Fruit fly (Drosophila melanogaster) whole organism, embryonic: Measurements from ENCODE around the gene CG33267.

Experiments
- Atf3 ChIP-seq: fragments of 200-800 bp; sonication (Bioruptor generic); optimal IDR thresholded peaks from 3 replicates; lab custom pipeline; 2016; ENCODE audit warnings: missing biosample characterization, missing genetic modification characterization
- CG10431 ChIP-seq: fragments of 200-800 bp; sonication (Bioruptor generic); optimal IDR thresholded peaks from 3 replicates; lab custom pipeline; 2018; ENCODE audit warnings: missing biosample characterization, mild to moderate bottlenecking, missing genetic modification characterization
- CG10565 ChIP-seq: fragments of 200-800 bp; sonication (Bioruptor generic); optimal IDR thresholded peaks from 3 replicates; lab custom pipeline; 2016; ENCODE audit warnings: missing biosample characterization, mild to moderate bottlenecking, missing genetic modification characterization
- CG10654 ChIP-seq: fragments of 200-800 bp; sonication (Bioruptor generic); optimal IDR thresholded peaks from 2 replicates; lab custom pipeline; 2016; ENCODE audit warnings: missing biosample characterization, missing genetic modification characterization
- CG11398 ChIP-seq: fragments of 200-800 bp; sonication (Bioruptor generic); optimal IDR thresholded peaks from 2 replicates; lab custom pipeline; 2016; ENCODE audit warnings: missing biosample characterization, missing genetic modification characterization
- CG12104 ChIP-seq: fragments of 200-800 bp; sonication (Bioruptor generic); optimal IDR thresholded peaks from 3 replicates; lab custom pipeline; 2016; ENCODE audit warnings: missing biosample characterization, missing genetic modification characterization
- CG14965 ChIP-seq: fragments of 200-800 bp; sonication (Bioruptor generic); optimal IDR thresholded peaks from 2 replicates; lab custom pipeline; 2016; ENCODE audit warnings: missing biosample characterization, missing genetic modification characterization, borderline replicate concordance
- CG16863 ChIP-seq: fragments of 200-800 bp; sonication (Bioruptor generic); optimal IDR thresholded peaks from 3 replicates; lab custom pipeline; 2016; ENCODE audit warnings: missing biosample characterization, missing genetic modification characterization
- CG34422 ChIP-seq: fragments of 200-800 bp; sonication (Bioruptor generic); IDR thresholded peaks from 3 replicates; pipeline ENCODE4 v1.3.6; 2022; ENCODE audit warnings: missing biosample characterization, missing genetic modification characterization
- CG4360 ChIP-seq: fragments of 200-800 bp; sonication (Bioruptor generic); IDR thresholded peaks from 2 replicates; pipeline ENCODE4 v1.3.6; 2022; ENCODE audit warnings: missing biosample characterization, missing genetic modification characterization
- CG4617 ChIP-seq: fragments of 200-800 bp; sonication (Bioruptor generic); optimal IDR thresholded peaks from 3 replicates; lab custom pipeline; 2016; ENCODE audit warnings: missing biosample characterization, missing genetic modification characterization, borderline replicate concordance
- CG6683 ChIP-seq: fragments of 200-800 bp; sonication (Bioruptor generic); optimal IDR thresholded peaks from 2 replicates; lab custom pipeline; 2017; ENCODE audit warnings: missing biosample characterization, mild to moderate bottlenecking, missing genetic modification characterization, missing genetic modification reagents
- CG6765 ChIP-seq: fragments of 200-800 bp; sonication (Bioruptor generic); optimal IDR thresholded peaks from 3 replicates; lab custom pipeline; 2017; ENCODE audit warnings: missing biosample characterization, mild to moderate bottlenecking, missing genetic modification characterization
- CG7271 ChIP-seq: fragments of 200-800 bp; sonication (Bioruptor generic); optimal IDR thresholded peaks from 2 replicates; lab custom pipeline; 2018; ENCODE audit warnings: missing biosample characterization, mild to moderate bottlenecking, missing genetic modification characterization, moderate library complexity
- CG7357 ChIP-seq: fragments of 200-800 bp; sonication (Bioruptor generic); IDR thresholded peaks from 3 replicates; pipeline ENCODE4 v1.3.6; 2022; ENCODE audit warnings: missing biosample characterization, missing genetic modification characterization
- CG8765 ChIP-seq: fragments of 200-800 bp; sonication (Bioruptor generic); IDR thresholded peaks from 2 replicates; pipeline ENCODE4 v1.3.6; 2022; ENCODE audit warnings: missing biosample characterization, missing genetic modification characterization
- CG8924 ChIP-seq: fragments of 200-800 bp; optimal IDR thresholded peaks from 3 replicates; lab custom pipeline; 2019; ENCODE audit warnings: missing biosample characterization, mild to moderate bottlenecking, missing genetic modification characterization, moderate library complexity
- Dip3 ChIP-seq: fragments of 200-800 bp; sonication (Bioruptor generic); optimal IDR thresholded peaks from 3 replicates; lab custom pipeline; 2016; ENCODE audit warnings: missing biosample characterization, missing genetic modification characterization
- Doc2 ChIP-seq: fragments of 200-800 bp; sonication (Bioruptor generic); IDR thresholded peaks from 2 replicates; pipeline ENCODE4 v1.3.6; 2022; ENCODE audit warnings: missing biosample characterization, missing genetic modification characterization
- Ets97D ChIP-seq: fragments of 200-800 bp; sonication (Bioruptor generic); optimal IDR thresholded peaks from 3 replicates; lab custom pipeline; 2016; ENCODE audit warnings: missing biosample characterization, missing genetic modification characterization
- Fer3 ChIP-seq: fragments of 200-800 bp; sonication (Bioruptor generic); optimal IDR thresholded peaks from 2 replicates; lab custom pipeline; 2018; ENCODE audit warnings: missing biosample characterization, mild to moderate bottlenecking, missing genetic modification characterization, moderate library complexity
- HLH4C ChIP-seq: fragments of 200-800 bp; sonication (Bioruptor generic); IDR thresholded peaks from 3 replicates; pipeline ENCODE4 v1.3.6; 2022; ENCODE audit warnings: missing biosample characterization, missing genetic modification characterization; ENCODE audit not compliant: partially characterized antibody
- NfI ChIP-seq: fragments of 200-800 bp; sonication (Bioruptor generic); optimal IDR thresholded peaks from 3 replicates; lab custom pipeline; 2018; ENCODE audit warnings: missing biosample characterization, mild to moderate bottlenecking, missing genetic modification characterization, moderate library complexity
- PHDP ChIP-seq: fragments of 200-800 bp; sonication (Bioruptor generic); optimal IDR thresholded peaks from 3 replicates; lab custom pipeline; 2018; ENCODE audit warnings: missing biosample characterization, mild to moderate bottlenecking, missing genetic modification characterization, moderate library complexity
- YL-1 ChIP-seq: fragments of 200-800 bp; sonication (Bioruptor generic); optimal IDR thresholded peaks from 3 replicates; lab custom pipeline; 2017; ENCODE audit warnings: missing biosample characterization, mild to moderate bottlenecking, missing genetic modification characterization
- aop ChIP-seq: fragments of 200-800 bp; sonication (Bioruptor generic); IDR thresholded peaks from 2 replicates; pipeline ENCODE4 v1.3.6; 2022; ENCODE audit warnings: missing biosample characterization, missing genetic modification characterization
- bbx ChIP-seq: fragments of 200-800 bp; sonication (Bioruptor generic); IDR thresholded peaks from 2 replicates; pipeline ENCODE4 v1.3.6; 2022; ENCODE audit warnings: missing biosample characterization, missing genetic modification characterization; ENCODE audit not compliant: partially characterized antibody
- bsh ChIP-seq, 2 experiments: fragments of 200-800 bp; sonication (Bioruptor generic); optimal IDR thresholded peaks; 2 replicates each; lab custom pipeline; 2017 to 2018; ENCODE audit warnings: mild to moderate bottlenecking in 2 of 2, missing biosample characterization in 2 of 2, missing genetic modification characterization in 2 of 2, moderate library complexity in 1 of 2
- cato ChIP-seq: fragments of 200-800 bp; sonication (Bioruptor generic); optimal IDR thresholded peaks from 2 replicates; lab custom pipeline; 2016; ENCODE audit warnings: missing biosample characterization, missing genetic modification characterization, borderline replicate concordance
- crc ChIP-seq: fragments of 200-800 bp; sonication (Bioruptor generic); optimal IDR thresholded peaks from 2 replicates; lab custom pipeline; 2016; ENCODE audit warnings: missing biosample characterization, missing genetic modification characterization
- ems ChIP-seq: fragments of 200-800 bp; sonication (Bioruptor generic); optimal IDR thresholded peaks from 3 replicates; lab custom pipeline; 2016; ENCODE audit warnings: missing biosample characterization, missing genetic modification characterization
- eve ChIP-seq, 2 experiments: fragments of >200 bp; optimal IDR thresholded peaks; 2 replicates each; lab custom pipeline; 2017; ENCODE audit warnings: missing biosample characterization in 2 of 2, missing genetic modification characterization in 2 of 2
- gce ChIP-seq: fragments of 200-800 bp; sonication (Bioruptor generic); IDR thresholded peaks from 3 replicates; pipeline ENCODE4 v1.3.6; 2022; ENCODE audit warnings: missing biosample characterization, missing genetic modification characterization
- gcm2 ChIP-seq: fragments of 200-800 bp; sonication (Bioruptor generic); optimal IDR thresholded peaks from 2 replicates; lab custom pipeline; 2016; ENCODE audit warnings: missing biosample characterization, missing genetic modification characterization
- gsb ChIP-seq: fragments of 200-800 bp; sonication (Bioruptor generic); IDR thresholded peaks from 2 replicates; pipeline ENCODE4 v1.3.6; 2022; ENCODE audit warnings: missing biosample characterization, missing genetic modification characterization
- hb ChIP-seq: fragments of 200-800 bp; sonication (Bioruptor generic); IDR thresholded peaks from 3 replicates; pipeline ENCODE4 v1.3.6; 2022; ENCODE audit warnings: missing biosample characterization, missing genetic modification characterization; ENCODE audit not compliant: partially characterized antibody
- hkb ChIP-seq, 2 experiments: fragments of 200-800 bp in 1 of 2; fragments of >200 bp in 1 of 2; sonication (Bioruptor generic) in 1 of 2; IDR thresholded peaks in 1 of 2; optimal IDR thresholded peaks in 1 of 2; 2 replicates each; pipeline versions ENCODE4 v1.3.6 to Lab custom; 2017 to 2022; ENCODE audit warnings: missing biosample characterization in 1 of 2, missing genetic modification characterization in 1 of 2
- ken ChIP-seq: fragments of 200-800 bp; sonication (Bioruptor generic); IDR thresholded peaks from 3 replicates; pipeline ENCODE4 v1.3.6; 2022; ENCODE audit warnings: missing biosample characterization, missing genetic modification characterization
- mirr ChIP-seq: fragments of 200-800 bp; sonication (Bioruptor generic); optimal IDR thresholded peaks from 3 replicates; lab custom pipeline; 2018; ENCODE audit warnings: missing biosample characterization, mild to moderate bottlenecking, missing genetic modification characterization
- nerfin-1 ChIP-seq: fragments of 200-800 bp; sonication (Bioruptor generic); optimal IDR thresholded peaks from 3 replicates; lab custom pipeline; 2019; ENCODE audit warnings: missing biosample characterization, mild to moderate bottlenecking, missing genetic modification characterization, moderate library complexity
- otp ChIP-seq: fragments of 200-800 bp; sonication (Bioruptor generic); IDR thresholded peaks from 3 replicates; pipeline ENCODE4, ENCODE4 v1.3.6; 2022; ENCODE audit warnings: missing biosample characterization, missing genetic modification characterization
- phol ChIP-seq: fragments of 200-800 bp; sonication (Bioruptor generic); optimal IDR thresholded peaks from 3 replicates; lab custom pipeline; 2018; ENCODE audit warnings: missing biosample characterization, mild to moderate bottlenecking, missing genetic modification characterization, moderate library complexity
- pros ChIP-seq: fragments of 200-800 bp; sonication (Bioruptor generic); optimal IDR thresholded peaks from 3 replicates; lab custom pipeline; 2019; ENCODE audit warnings: missing biosample characterization, mild to moderate bottlenecking, missing genetic modification characterization, moderate library complexity
- salm ChIP-seq: fragments of 200-800 bp; sonication (Bioruptor generic); optimal IDR thresholded peaks from 2 replicates; lab custom pipeline; 2018; ENCODE audit warnings: missing biosample characterization, mild to moderate bottlenecking, missing genetic modification characterization
- sc ChIP-seq, 3 experiments: fragments of >200 bp in 2 of 3; fragments of 200-800 bp in 1 of 3; sonication (Bioruptor generic) in 1 of 3; optimal IDR thresholded peaks; 2 replicates in 2 of 3; 3 replicates in 1 of 3; lab custom pipeline; 2017; ENCODE audit warnings: mild to moderate bottlenecking in 1 of 3, missing biosample characterization in 1 of 3, missing genetic modification characterization in 1 of 3, missing genetic modification reagents in 1 of 3
- sens ChIP-seq: fragments of 200-800 bp; sonication (Bioruptor generic); peaks from one replicate; lab custom pipeline; 2016; ENCODE audit warnings: missing biosample characterization, missing genetic modification characterization
- usp ChIP-seq: fragments of >200 bp; optimal IDR thresholded peaks from 2 replicates; lab custom pipeline; 2017; ENCODE audit warnings: missing biosample characterization, missing genetic modification characterization
- wor ChIP-seq: fragments of 200-800 bp; sonication (Bioruptor generic); IDR thresholded peaks from 2 replicates; pipeline ENCODE4 v1.3.6; 2022; ENCODE audit warnings: missing biosample characterization, missing genetic modification characterization

The CG33267 gene

dm6 chr3L:11561946-11562760 is 2.1 kb upstream of the CG33267 start, which contains the start of the genes CG7394 and Mob2 (continued):
- TF ChIP-seq CG7271 (tag; lab: Kevin White, UChicago) (peak; percentile 68), otp (GFP tag; lab: Robert Waterston, UW) (peak; percentile 79; the same call in 2 of the 3 replicates), CG16863 (GFP tag; lab: Kevin White, UChicago) (peak; percentile 73), CG6765 (GFP tag; lab: Kevin White, UChicago) (peak; percentile 83), CG8765 (peak; percentile 70), CG8924 (tag; lab: Kevin White, UChicago) (peak; percentile 95), CG10565 (GFP tag; lab: Kevin White, UChicago) (no peak), HLH4C (GFP tag; lab: Robert Waterston, UW) (peak; percentile 93), salm (tag; lab: Kevin White, UChicago) (peak; percentile 54), mirr (GFP tag; lab: Kevin White, UChicago) (peak; percentile 46), CG4617 (GFP tag; lab: Kevin White, UChicago) (peak; percentile 85), bbx (GFP tag; lab: Robert Waterston, UW) (peak; percentile 77), sc (optimal IDR thresholded peaks at IDR 0.05; lab: Kevin White, UChicago) (no peak), sc (GFP tag; optimal IDR thresholded peaks at IDR 0.05; lab: Kevin White, UChicago) (peak; percentile 65), Doc2 (no peak), gsb (GFP tag; lab: Robert Waterston, UW) (peak; percentile 85), CG10654 (GFP tag; lab: Kevin White, UChicago) (peak; percentile 90), CG4360 (peak; percentile 63), Fer3 (tag; lab: Kevin White, UChicago) (peak; percentile 86), Dip3 (GFP tag; lab: Kevin White, UChicago) (peak; percentile 89), CG11398 (no peak), pros (GFP tag; lab: Kevin White, UChicago) (no peak), phol (peak; percentile 90), CG14965 (peak; percentile 9), nerfin-1 (tag; lab: Kevin White, UChicago) (peak; percentile 73), wor (peak; percentile 80), aop (GFP tag; lab: Robert Waterston, UW) (no peak), Ets97D (GFP tag; lab: Kevin White, UChicago) (peak; percentile 86), bsh (GFP tag; optimal IDR thresholded peaks at IDR 0.05; lab: Kevin White, UChicago) (peak in 1 of 2 experiments; percentile 94), hb (GFP tag; lab: Robert Waterston, UW) (peak; percentile 60; the same call in 2 of the 3 replicates), NfI (GFP tag; lab: Kevin White, UChicago) (peak; percentile 83), hkb (optimal IDR thresholded peaks at IDR 0.05; lab: Kevin White, UChicago) (no peak), hkb (GFP tag; IDR thresholded peaks at IDR 0.05; lab: Robert Waterston, UW) (peak; percentile 91), CG10431 (GFP tag; lab: Kevin White, UChicago) (peak; percentile 44), CG6683 (GFP tag; lab: Kevin White, UChicago) (peak; percentile 63), sens (peak; percentile 97), ken (peak; percentile 93), ems (peak; percentile 83), gce (GFP tag; lab: Robert Waterston, UW) (peak; percentile 81), eve (GFP tag; optimal IDR thresholded peaks at IDR 0.05; lab: Kevin White, UChicago) (peak; percentile 30 to 95), Atf3 (GFP tag; lab: Kevin White, UChicago) (peak; percentile 77), usp (GFP tag; lab: Kevin White, UChicago) (no peak), PHDP (tag; lab: Kevin White, UChicago) (peak; percentile 95), gcm2 (GFP tag; lab: Kevin White, UChicago) (peak; percentile 41), CG12104 (peak; percentile 73), CG7357 (peak; percentile 80), cato (peak; percentile 82), CG34422 (GFP tag; lab: Robert Waterston, UW) (peak; percentile 81), YL-1 (GFP tag; lab: Kevin White, UChicago) (peak; percentile 64), crc (peak; percentile 60)
